Worm (Caenorhabditis elegans): ENCODE data around the gene Y14H12B.2.

Y14H12B.2 gene

DNA sequence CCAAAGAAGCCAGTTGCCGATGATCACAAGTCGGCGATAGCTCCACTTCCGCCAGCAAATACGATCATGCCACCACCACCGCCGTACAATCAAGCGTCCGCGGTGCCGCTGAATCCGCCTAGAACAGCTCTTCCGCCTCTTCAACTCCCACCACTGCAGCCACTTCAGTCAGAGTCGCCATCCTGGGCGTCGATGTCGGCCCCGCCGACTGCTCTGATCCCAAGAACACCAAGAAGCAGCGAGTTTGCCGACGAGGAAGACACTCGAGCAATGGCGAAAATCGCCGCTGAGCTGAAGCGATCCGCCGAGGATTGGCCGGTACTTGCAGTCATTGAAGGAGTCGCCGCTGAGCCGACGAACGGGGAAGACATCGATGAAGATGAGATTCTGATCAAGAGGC, 34.5 kb upstream of the Y14H12B.2 start:
- TF ChIP-seq lin-26 (GFP tag; IDR thresholded peaks at IDR 0.05) (no peak), egrh-3 (GFP tag; IDR thresholded peaks at IDR 0.05) (peak; percentile 49; the same call in 1 of the 2 replicates), ztf-26 (tag; optimal IDR thresholded peaks at IDR 0.05) (no peak), K11D2.4 (GFP tag; IDR thresholded peaks at IDR 0.05) (no peak), F55B11.4 (tag; optimal IDR thresholded peaks at IDR 0.05; ENCODE audit: borderline replicate concordance, insufficient read depth) (no peak), tbp1 (GFP tag; optimal IDR thresholded peaks at IDR 0.05) (no peak), rcor-1 (GFP tag; IDR thresholded peaks at IDR 0.05) (no peak), zim-3 (tag; optimal IDR thresholded peaks at IDR 0.05) (no peak), ceh-100 (GFP tag; IDR thresholded peaks at IDR 0.05) (no peak), ztf-22 (GFP tag; optimal IDR thresholded peaks at IDR 0.05) (no peak), lag-1 (GFP tag; IDR thresholded peaks at IDR 0.05) (0 out of 2 replicates have a peak, but pooled peaks have one; percentile 55), zfh-2 (GFP tag; conservative IDR thresholded peaks at IDR 0.05) (peak; percentile 28; the same call in 1 of the 2 replicates)

DNA sequence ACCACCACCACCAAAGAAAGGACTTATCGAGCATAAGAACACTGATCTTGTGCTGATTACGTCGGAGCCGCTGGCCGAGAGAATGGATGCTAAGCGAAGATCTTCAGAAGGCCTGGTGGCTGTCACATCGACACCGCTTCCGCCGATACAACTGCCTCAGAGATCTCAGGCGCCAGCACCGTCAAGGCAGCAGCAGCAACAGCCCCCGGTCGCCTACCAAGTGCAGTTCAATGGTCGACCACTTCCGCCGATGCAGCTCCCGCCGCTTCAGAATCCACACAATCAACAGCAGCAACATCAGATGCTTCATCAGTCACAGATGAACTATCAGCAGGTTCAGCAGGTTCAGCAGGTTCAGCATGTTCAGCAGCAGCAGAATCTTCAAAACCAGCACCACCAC, 33.5 kb upstream of the Y14H12B.2 start:
- TF ChIP-seq egrh-3 (GFP tag; IDR thresholded peaks at IDR 0.05) (peak; percentile 57; the same call in 1 of the 2 replicates), ceh-79 (tag; optimal IDR thresholded peaks at IDR 0.05) (no peak)

DNA sequence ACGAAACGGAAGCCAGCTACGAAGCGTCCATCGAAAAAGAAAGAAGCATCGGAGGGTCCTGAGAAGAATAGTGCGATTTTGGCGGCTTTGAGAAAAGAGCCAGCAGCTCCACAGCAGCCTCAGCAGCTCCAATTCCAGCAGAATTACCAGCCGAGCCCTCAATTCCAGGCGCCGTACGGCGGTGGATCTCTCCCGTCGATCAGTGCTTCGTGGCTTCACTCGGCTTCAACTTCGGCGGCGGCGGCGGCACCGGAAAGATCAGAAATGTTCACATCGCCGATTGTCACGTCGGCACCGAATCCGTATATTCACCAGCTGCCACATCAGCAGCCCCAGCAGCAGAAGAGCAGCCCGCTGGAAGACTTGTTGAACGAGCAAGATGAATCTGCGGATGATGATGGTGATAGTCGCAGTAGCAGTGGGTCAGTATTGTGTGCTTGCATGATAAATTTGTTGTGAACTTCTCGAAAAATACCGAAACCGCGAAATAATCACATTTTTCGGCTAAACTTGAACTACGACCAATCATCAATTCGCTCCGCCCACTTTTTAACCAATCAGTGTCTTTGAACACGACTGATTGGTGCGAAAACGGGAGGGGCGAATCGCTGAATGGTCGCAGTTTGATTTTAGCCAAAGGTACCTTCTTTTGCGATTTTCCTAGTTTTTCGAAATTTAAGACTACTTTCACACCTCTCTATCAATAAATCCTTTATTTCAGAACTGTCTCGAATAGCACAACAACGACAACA, 32.3 kb upstream of the Y14H12B.2 start:
- TF ChIP-seq dox-1 (GFP tag; IDR thresholded peaks at IDR 0.05): no peak
- TF ChIP-seq pha-4 (tag; optimal IDR thresholded peaks at IDR 0.05): no peak
- TF ChIP-seq unc-62 (GFP tag; optimal IDR thresholded peaks at IDR 0.05): no peak
- peak; percentile 77; the same call in 1 of the 2 replicates for TF ChIP-seq egrh-3 (GFP tag; IDR thresholded peaks at IDR 0.05)
- TF ChIP-seq zfh-2 (GFP tag; conservative IDR thresholded peaks at IDR 0.05): peak; percentile 89
- no peak for TF ChIP-seq Y79H2A.3 (GFP tag; conservative IDR thresholded peaks at IDR 0.05)
- no peak for TF ChIP-seq let-526 (GFP tag; IDR thresholded peaks at IDR 0.05)
- no peak for TF ChIP-seq somi-1 (GFP tag; optimal IDR thresholded peaks at IDR 0.05)
- TF ChIP-seq F57A8.1 (GFP tag; optimal IDR thresholded peaks at IDR 0.05): no peak

DNA sequence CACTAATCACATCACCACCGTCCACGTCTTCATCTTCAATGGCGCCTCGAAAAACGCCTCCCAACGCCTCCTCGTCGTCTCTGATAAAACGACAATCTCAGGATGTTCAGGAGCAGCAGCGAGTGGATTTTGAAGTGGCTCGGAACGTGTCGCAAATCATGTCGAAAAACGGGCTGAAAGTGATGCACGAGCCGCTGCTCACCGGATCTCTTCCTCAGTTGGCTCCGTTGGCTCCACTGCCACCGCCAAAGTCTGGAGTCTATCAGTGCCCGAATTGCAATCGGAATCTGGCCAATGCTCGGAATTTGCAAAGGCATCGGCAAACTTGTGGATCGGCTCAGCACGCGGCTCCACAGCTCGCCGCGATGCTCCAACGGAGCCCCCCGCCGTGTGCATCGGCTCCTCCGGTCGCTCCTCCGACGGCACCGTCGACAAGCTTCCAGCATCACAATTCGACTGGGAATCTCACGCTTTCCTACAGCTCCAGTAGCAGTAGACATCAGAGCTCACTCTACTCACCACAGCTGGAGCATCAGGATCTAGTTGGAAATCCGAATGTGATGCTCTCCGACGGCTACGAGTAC, 30.9 kb upstream of the Y14H12B.2 start:
- TF ChIP-seq let-607 (tag; optimal IDR thresholded peaks at IDR 0.05) (no peak), pbrm-1 (GFP tag; IDR thresholded peaks at IDR 0.05) (no peak), zfh-2 (GFP tag; conservative IDR thresholded peaks at IDR 0.05) (peak; percentile 87), Y56A3A.18 (GFP tag; IDR thresholded peaks at IDR 0.05) (no peak), nhr-179 (tag; optimal IDR thresholded peaks at IDR 0.05) (no peak), aptf-2 (GFP tag; conservative IDR thresholded peaks at IDR 0.05) (no peak), repo-1 (tag; optimal IDR thresholded peaks at IDR 0.05) (no peak), F22D6.2 (tag; optimal IDR thresholded peaks at IDR 0.05) (no peak), snpc-3.4 (tag; optimal IDR thresholded peaks at IDR 0.05) (no peak), ceh-27 (GFP tag; optimal IDR thresholded peaks at IDR 0.05) (no peak), hlh-26 (GFP tag; conservative IDR thresholded peaks at IDR 0.05) (no peak), lin-26 (GFP tag; IDR thresholded peaks at IDR 0.05) (0 out of 2 replicates have a peak, but pooled peaks have one; percentile 32), D2030.7 (GFP tag; IDR thresholded peaks at IDR 0.05) (no peak), F39B2.1 (GFP tag; IDR thresholded peaks at IDR 0.05) (no peak), snpc-4 (GFP tag; optimal IDR thresholded peaks at IDR 0.05) (no peak), snpc-4 (tag; optimal IDR thresholded peaks at IDR 0.05) (no peak), sptf-2 (GFP tag; optimal IDR thresholded peaks at IDR 0.05) (peak; percentile 25), sea-2 (GFP tag; IDR thresholded peaks at IDR 0.05) (peak; percentile 11; the same call in 1 of the 2 replicates), hlh-12 (tag; optimal IDR thresholded peaks at IDR 0.05) (no peak), atf-7 (tag; optimal IDR thresholded peaks at IDR 0.05) (no peak), Y79H2A.3 (GFP tag; conservative IDR thresholded peaks at IDR 0.05) (no peak), mcd-1 (GFP tag; IDR thresholded peaks at IDR 0.05) (0 out of 2 replicates have a peak, but pooled peaks have one; percentile 33), tlf-1 (GFP tag; optimal IDR thresholded peaks at IDR 0.05) (no peak), F55B11.4 (tag; optimal IDR thresholded peaks at IDR 0.05; ENCODE audit: borderline replicate concordance, insufficient read depth) (no peak), Y53G8AR.9 (GFP tag; conservative IDR thresholded peaks at IDR 0.05) (no peak), egrh-3 (GFP tag; IDR thresholded peaks at IDR 0.05) (peak; percentile 85)

Data from whole organism, young adult.